Fruit fly (Drosophila melanogaster) whole organism, prepupa: Measurements from ENCODE around the gene CG43288.

Experiments
- CG11762 ChIP-seq: fragments of 200-800 bp; sonication (Bioruptor generic); optimal IDR thresholded peaks from 3 replicates; lab custom pipeline; 2016; ENCODE audit warnings: missing biosample characterization, missing genetic modification characterization; ENCODE audit not compliant: insufficient read depth
- CG1621 ChIP-seq: fragments of 200-800 bp; sonication (Bioruptor generic); optimal IDR thresholded peaks from 3 replicates; lab custom pipeline; 2018; ENCODE audit warnings: missing biosample characterization, mild to moderate bottlenecking, missing genetic modification characterization
- CG3919 ChIP-seq: fragments of 200-800 bp; sonication (Bioruptor generic); optimal IDR thresholded peaks from 3 replicates; lab custom pipeline; 2016; ENCODE audit warnings: missing biosample characterization, missing genetic modification characterization
- CG4318 ChIP-seq: fragments of 200-800 bp; sonication (Bioruptor generic); optimal IDR thresholded peaks from 3 replicates; lab custom pipeline; 2017; ENCODE audit warnings: missing biosample characterization, mild to moderate bottlenecking, missing genetic modification characterization
- CG6808 ChIP-seq: fragments of 200-800 bp; sonication (Bioruptor generic); optimal IDR thresholded peaks from 3 replicates; lab custom pipeline; 2017; ENCODE audit warnings: missing biosample characterization, missing genetic modification characterization, mild to moderate bottlenecking, moderate library complexity, missing genetic modification reagents
- CG6854 ChIP-seq: fragments of 200-800 bp; sonication (Bioruptor generic); optimal IDR thresholded peaks from 2 replicates; lab custom pipeline; 2017; ENCODE audit warnings: missing biosample characterization, mild to moderate bottlenecking, missing genetic modification characterization
- CG8319 ChIP-seq: fragments of 200-800 bp; sonication (Bioruptor generic); optimal IDR thresholded peaks from 3 replicates; lab custom pipeline; 2016; ENCODE audit warnings: missing biosample characterization, missing genetic modification characterization
- Ets96B ChIP-seq: fragments of 200-800 bp; optimal IDR thresholded peaks from 2 replicates; lab custom pipeline; 2019; ENCODE audit warnings: missing biosample characterization, mild to moderate bottlenecking, missing genetic modification characterization, moderate library complexity
- Gug ChIP-seq: fragments of 200-800 bp; sonication (Bioruptor generic); IDR thresholded peaks from 2 replicates; pipeline ENCODE4 v1.3.6; 2022; ENCODE audit warnings: missing biosample characterization, missing genetic modification characterization
- Hr39 ChIP-seq: fragments of 200-800 bp; sonication (Bioruptor generic); optimal IDR thresholded peaks from 2 replicates; lab custom pipeline; 2016; ENCODE audit warnings: missing biosample characterization, missing genetic modification characterization
- Sox102F ChIP-seq: fragments of 200-800 bp; sonication (Bioruptor generic); optimal IDR thresholded peaks from 2 replicates; lab custom pipeline; 2016; ENCODE audit warnings: missing biosample characterization, mild to moderate bottlenecking, missing genetic modification characterization
- fd59A ChIP-seq: fragments of 200-800 bp; sonication (Bioruptor generic); optimal IDR thresholded peaks from 2 replicates; lab custom pipeline; 2017; ENCODE audit warnings: missing biosample characterization, mild to moderate bottlenecking, missing genetic modification characterization, missing genetic modification reagents
- lz ChIP-seq: fragments of 200-800 bp; sonication (Bioruptor generic); optimal IDR thresholded peaks from 3 replicates; lab custom pipeline; 2016; ENCODE audit warnings: missing biosample characterization, missing genetic modification characterization

DNA sequence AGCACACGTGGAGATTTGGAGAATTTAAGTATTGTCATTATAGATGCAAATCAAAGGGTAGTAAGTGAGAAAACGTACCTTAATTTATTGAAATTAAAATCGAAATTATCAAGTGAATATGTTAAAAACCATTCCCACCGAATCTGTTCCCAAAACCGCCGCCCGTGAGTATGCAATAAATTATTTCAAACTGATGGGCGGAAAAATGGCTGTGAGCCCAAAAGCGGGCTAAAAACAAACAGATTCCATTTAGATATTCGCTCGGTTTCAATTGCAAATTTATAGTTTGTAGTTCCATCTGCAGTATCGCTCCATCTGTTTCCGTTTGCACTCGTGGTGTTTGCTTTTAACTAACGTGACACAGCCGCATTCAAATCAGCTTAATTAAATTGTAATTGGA is 1.5 kb downstream of the CG43288 start:
- TF ChIP-seq CG11762 (GFP tag; lab: Kevin White, UChicago) (no peak), CG1621 (no peak), fd59A (GFP tag; lab: Kevin White, UChicago) (no peak), Gug (GFP tag; lab: Robert Waterston, UW) (no peak), CG8319 (GFP tag; lab: Kevin White, UChicago) (no peak), Ets96B (tag; lab: Kevin White, UChicago) (no peak), Hr39 (no peak), CG6808 (no peak), CG4318 (GFP tag; lab: Kevin White, UChicago) (no peak), lz (GFP tag; lab: Kevin White, UChicago) (no peak), CG6854 (GFP tag; lab: Kevin White, UChicago) (no peak), CG3919 (GFP tag; lab: Kevin White, UChicago) (no peak), Sox102F (GFP tag; lab: Kevin White, UChicago) (no peak)
